Fruit fly (Drosophila melanogaster): Measurements from ENCODE around the gene gudu.

Gene gudu

DNA sequence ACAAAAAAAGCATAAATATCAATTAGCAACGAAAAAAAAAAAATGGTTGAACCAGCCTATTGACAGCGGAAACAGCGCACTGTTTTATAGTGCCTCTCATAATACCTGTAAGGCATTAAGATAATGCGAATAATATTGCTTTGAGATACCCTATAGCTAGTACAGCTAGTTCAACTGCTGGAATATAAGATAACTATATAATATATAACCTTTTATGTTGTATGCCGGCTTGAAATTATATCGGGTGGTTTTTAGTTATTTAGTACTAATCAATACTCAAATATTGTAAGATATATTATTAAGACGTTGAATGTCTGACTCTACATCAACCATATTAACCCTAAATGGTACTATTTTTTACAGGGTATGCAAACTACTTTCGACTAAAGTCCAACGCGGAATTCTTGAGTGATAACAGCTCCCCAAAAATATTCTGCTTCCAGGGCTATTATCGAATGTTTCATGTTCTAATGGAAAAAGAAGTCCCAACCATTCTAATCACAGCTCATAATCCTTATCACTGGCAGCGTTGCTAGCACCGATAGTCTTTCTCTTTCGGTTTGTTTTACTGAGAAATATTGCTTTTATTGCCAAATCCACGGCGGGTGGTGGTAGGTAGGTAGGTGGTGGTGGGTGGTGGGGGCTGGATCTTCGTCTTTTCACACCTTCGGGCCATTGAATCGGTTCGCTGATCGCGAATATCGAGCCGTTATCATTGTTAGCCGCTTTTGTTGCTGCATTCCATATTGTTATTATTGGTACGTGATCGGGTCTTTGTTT lies 45.8 kb downstream of the gudu start (continued):
- TF ChIP-seq Hsf (GFP tag; optimal IDR thresholded peaks at IDR 0.05) (peak; percentile 45), CG7963 (GFP tag; IDR thresholded peaks at IDR 0.05; ENCODE audit: partially characterized antibody) (no peak), nau (GFP tag; optimal IDR thresholded peaks at IDR 0.05) (peak; percentile 41), TFAM (GFP tag; optimal IDR thresholded peaks at IDR 0.05) (no peak), pho (GFP tag; optimal IDR thresholded peaks at IDR 0.05) (peak; percentile 51), YL-1 (GFP tag; optimal IDR thresholded peaks at IDR 0.05) (no peak), Ravus (GFP tag; IDR thresholded peaks at IDR 0.05) (peak; percentile 83), lov (optimal IDR thresholded peaks at IDR 0.05) (no peak), lov (GFP tag; IDR thresholded peaks at IDR 0.05) (no peak), az2 (GFP tag; optimal IDR thresholded peaks at IDR 0.05) (no peak), gce (GFP tag; IDR thresholded peaks at IDR 0.05) (peak; percentile 47; the same call in 1 of the 3 replicates), Mad (GFP tag; optimal IDR thresholded peaks at IDR 0.05) (peak; percentile 23), CG12391 (tag; optimal IDR thresholded peaks at IDR 0.05) (peak; percentile 85), CG2202 (tag; optimal IDR thresholded peaks at IDR 0.05) (no peak), cato (GFP tag; optimal IDR thresholded peaks at IDR 0.05; ENCODE audit: borderline replicate concordance) (no peak), E2f1 (GFP tag; IDR thresholded peaks at IDR 0.05) (peak; percentile 71), pum (GFP tag; optimal IDR thresholded peaks at IDR 0.05) (no peak), CG17361 (GFP tag; IDR thresholded peaks at IDR 0.05) (peak; percentile 69), CG5180 (GFP tag; optimal IDR thresholded peaks at IDR 0.05) (no peak), CG5953 (GFP tag; IDR thresholded peaks at IDR 0.05) (peak; percentile 51; the same call in 1 of the 2 replicates), wor (GFP tag; IDR thresholded peaks at IDR 0.05) (peak; percentile 59), prd (optimal IDR thresholded peaks at IDR 0.05) (no peak), prd (GFP tag; IDR thresholded peaks at IDR 0.05) (peak; percentile 74), Oaz (GFP tag; IDR thresholded peaks at IDR 0.05) (peak; percentile 42; the same call in 1 of the 2 replicates), sim (GFP tag; IDR thresholded peaks at IDR 0.05) (no peak), mam (GFP tag; optimal IDR thresholded peaks at IDR 0.05) (peak; percentile 46), Nf-YB (GFP tag; optimal IDR thresholded peaks at IDR 0.05) (peak; percentile 37), MTF-1 (GFP tag; optimal IDR thresholded peaks at IDR 0.05; ENCODE audit: borderline replicate concordance) (no peak), CG15696 (tag; optimal IDR thresholded peaks at IDR 0.05) (peak; percentile 2), Rfx (GFP tag; IDR thresholded peaks at IDR 0.05) (peak; percentile 95), seq (GFP tag; IDR thresholded peaks at IDR 0.05) (peak; percentile 88), Lpt (GFP tag; optimal IDR thresholded peaks at IDR 0.05) (no peak), CG11560 (tag; IDR thresholded peaks at IDR 0.05) (peak; percentile 56; the same call in 2 of the 3 replicates), sima (GFP tag; optimal IDR thresholded peaks at IDR 0.05) (no peak), Ets65A (GFP tag) (peak; percentile 55), NK7.1 (GFP tag; optimal IDR thresholded peaks at IDR 0.05) (peak; percentile 30), CG16863 (GFP tag; optimal IDR thresholded peaks at IDR 0.05) (peak; percentile 1), btn (GFP tag; optimal IDR thresholded peaks at IDR 0.05) (no peak), Hand (GFP tag; optimal IDR thresholded peaks at IDR 0.05) (peak; percentile 88), sna (GFP tag; IDR thresholded peaks at IDR 0.05; ENCODE audit: partially characterized antibody) (no peak), CG11723 (GFP tag; optimal IDR thresholded peaks at IDR 0.05) (peak; percentile 38), CG4617 (GFP tag; optimal IDR thresholded peaks at IDR 0.05; ENCODE audit: borderline replicate concordance) (no peak), C15 (GFP tag; IDR thresholded peaks at IDR 0.05) (peak; percentile 75; the same call in 2 of the 3 replicates), CG13287 (GFP tag; IDR thresholded peaks at IDR 0.05; ENCODE audit: partially characterized antibody) (no peak), Fer3 (tag; optimal IDR thresholded peaks at IDR 0.05) (peak; percentile 78), HLH3B (GFP tag; IDR thresholded peaks at IDR 0.05) (peak; percentile 85), CG13624 (GFP tag; optimal IDR thresholded peaks at IDR 0.05) (peak; percentile 62), CG2199 (GFP tag; IDR thresholded peaks at IDR 0.05) (no peak), tx (GFP tag; optimal IDR thresholded peaks at IDR 0.05) (no peak), CG12236 (GFP tag; optimal IDR thresholded peaks at IDR 0.05) (no peak)

Data from whole organism, embryonic.